Worm (Caenorhabditis elegans) whole organism, early embryonic: ENCODE results near the gene cpf-1.

Source experiments
- ceh-36 ChIP-seq: sonication (generic microtip); optimal IDR thresholded peaks from 2 replicates; lab custom pipeline; 2016; ENCODE audit warnings: missing genetic modification characterization, inconsistent platforms, missing compliant biosample characterization
- hmbx-1 ChIP-seq: sonication (generic microtip); optimal IDR thresholded peaks from 2 replicates; lab custom pipeline; 2016; ENCODE audit warnings: mild to moderate bottlenecking, missing genetic modification characterization, missing compliant biosample characterization

DNA sequence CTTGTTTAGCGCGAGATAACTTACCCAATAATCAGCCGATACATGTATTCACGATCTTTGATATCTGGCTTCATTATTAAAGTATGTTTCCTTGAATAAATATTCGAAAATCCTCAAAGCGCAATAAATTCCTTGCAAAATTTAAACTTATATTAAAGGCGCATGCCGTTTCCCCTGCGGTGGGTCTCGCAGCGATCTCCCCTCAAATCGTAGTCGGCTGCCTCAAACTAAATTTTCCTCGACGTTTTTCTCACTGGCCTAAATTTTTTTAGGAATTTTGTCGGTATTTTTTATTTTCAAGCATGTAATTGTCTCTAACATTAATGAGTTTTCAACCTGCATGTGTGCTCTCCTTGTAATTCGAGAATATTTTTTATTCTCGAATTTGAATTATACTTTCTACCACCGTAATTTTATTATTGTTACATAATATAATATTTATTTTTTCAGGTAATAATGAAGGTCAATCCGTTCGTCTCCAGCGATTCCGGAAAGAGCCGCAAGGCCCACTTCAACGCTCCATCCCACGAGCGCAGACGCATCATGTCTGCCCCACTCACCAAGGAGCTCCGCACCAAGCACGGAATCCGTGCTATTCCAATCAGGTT, at the start of gene cpf-1, which contains the start of gene rpl-26:
- TF ChIP-seq hmbx-1 (tag; lab: Kevin White, UChicago) (no peak), ceh-36 (tag; lab: Kevin White, UChicago) (no peak)
